Worm (Caenorhabditis elegans): ENCODE results near the gene srb-17.

The srb-17 gene

DNA sequence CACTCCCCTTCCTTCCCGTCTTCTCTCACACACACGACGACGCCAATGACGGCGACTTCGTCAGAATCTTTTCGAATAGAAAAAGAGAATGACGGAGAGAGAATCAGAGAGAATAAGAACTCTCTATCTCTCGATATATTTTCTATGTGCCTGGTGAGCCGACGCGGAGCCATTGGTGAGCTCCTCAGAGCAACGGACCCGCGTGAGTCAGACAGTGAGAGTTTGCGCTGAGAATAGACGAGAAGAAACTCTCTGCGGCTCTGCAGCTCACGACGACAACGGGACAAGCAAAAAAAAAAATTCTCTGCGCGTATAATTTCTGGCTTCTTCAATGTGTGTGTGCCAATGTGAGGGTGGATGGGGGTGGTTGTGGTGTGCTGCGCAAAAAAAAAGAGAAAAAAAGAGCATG lies 42.9 kb upstream of the srb-17 start (continued):
- no peak for TF ChIP-seq ces-1 (GFP tag; optimal IDR thresholded peaks at IDR 0.05)
- TF ChIP-seq lin-15B (tag; optimal IDR thresholded peaks at IDR 0.05) = no peak
- TF ChIP-seq madf-5 (GFP tag; IDR thresholded peaks at IDR 0.05) = no peak
- TF ChIP-seq lin-1 (GFP tag; IDR thresholded peaks at IDR 0.05) = no peak
- TF ChIP-seq lim-7 (GFP tag; IDR thresholded peaks at IDR 0.05) = no peak
- no peak for TF ChIP-seq skn-1 (tag; optimal IDR thresholded peaks at IDR 0.05)
- TF ChIP-seq zip-11 (GFP tag; IDR thresholded peaks at IDR 0.05) = no peak
- no peak for TF ChIP-seq zag-1 (tag; optimal IDR thresholded peaks at IDR 0.05)
- TF ChIP-seq jun-1 (tag; optimal IDR thresholded peaks at IDR 0.05) = no peak
- TF ChIP-seq aha-1 (tag) = no peak
- TF ChIP-seq hif-1 (tag; optimal IDR thresholded peaks at IDR 0.05) = peak in 1 of 2 experiments; percentile 48
- TF ChIP-seq Y5F2A.4 (GFP tag; optimal IDR thresholded peaks at IDR 0.05) = no peak
- peak; percentile 41 for TF ChIP-seq F37D6.2 (tag; optimal IDR thresholded peaks at IDR 0.05)
- peak in 1 of 2 experiments; percentile 54 for TF ChIP-seq mdl-1 (tag; optimal IDR thresholded peaks at IDR 0.05)
- TF ChIP-seq set-16 (GFP tag; IDR thresholded peaks at IDR 0.05) = peak; percentile 69
- no peak for TF ChIP-seq nhr-76 (tag; optimal IDR thresholded peaks at IDR 0.05)
- TF ChIP-seq duxl-1 (tag; optimal IDR thresholded peaks at IDR 0.05; ENCODE audit: poor library complexity) = no peak
- peak; percentile 2 for TF ChIP-seq nhr-77 (tag; optimal IDR thresholded peaks at IDR 0.05)
- TF ChIP-seq nhr-28 (tag; optimal IDR thresholded peaks at IDR 0.05) = no peak
- no peak for TF ChIP-seq nhr-237 (tag; optimal IDR thresholded peaks at IDR 0.05)
- no peak for TF ChIP-seq attf-4 (tag; optimal IDR thresholded peaks at IDR 0.05)
- no peak for TF ChIP-seq ceh-20 (GFP tag; IDR thresholded peaks at IDR 0.05)
- TF ChIP-seq dmd-6 (GFP tag; IDR thresholded peaks at IDR 0.05) = peak; percentile 29; the same call in 1 of the 2 replicates
- no peak for TF ChIP-seq nhr-102 (tag; optimal IDR thresholded peaks at IDR 0.05)

DNA sequence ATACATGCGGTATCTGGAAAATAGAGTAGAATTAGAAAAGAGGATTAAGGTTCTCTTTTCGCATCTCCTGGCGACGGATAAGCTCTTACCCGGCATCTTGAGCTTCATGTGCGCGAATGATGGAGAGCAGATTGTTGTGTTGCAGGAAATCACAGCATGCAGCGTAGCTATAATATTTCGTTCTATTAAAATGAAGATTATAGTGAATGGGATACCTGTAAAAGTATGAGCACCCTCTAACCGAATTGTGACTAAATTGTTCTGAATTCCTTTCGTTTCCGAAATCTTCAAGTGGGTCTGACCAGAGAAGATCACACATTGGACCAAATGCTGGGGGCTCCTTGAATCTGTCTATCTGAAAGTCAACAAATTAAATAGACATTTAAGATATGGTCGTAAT lies 41.4 kb upstream of the srb-17 start:
- TF ChIP-seq jun-1 (tag; optimal IDR thresholded peaks at IDR 0.05) (no peak), mdt-29 (GFP tag; IDR thresholded peaks at IDR 0.05) (no peak), hif-1 (tag; optimal IDR thresholded peaks at IDR 0.05) (no peak), aha-1 (tag) (peak; percentile 58)

- no peak for TF ChIP-seq spr-3 (GFP tag; optimal IDR thresholded peaks at IDR 0.05)
- no peak for TF ChIP-seq jun-1 (tag; optimal IDR thresholded peaks at IDR 0.05)
- no peak for TF ChIP-seq lin-38 (GFP tag; IDR thresholded peaks at IDR 0.05)
- no peak for TF ChIP-seq zfp-3 (GFP tag; conservative IDR thresholded peaks at IDR 0.05)
- TF ChIP-seq duxl-1 (tag; optimal IDR thresholded peaks at IDR 0.05; ENCODE audit: poor library complexity) = no peak
- no peak for TF ChIP-seq fkh-10 (GFP tag; optimal IDR thresholded peaks at IDR 0.05)
- no peak for TF ChIP-seq set-16 (GFP tag; IDR thresholded peaks at IDR 0.05)
Observed at ce11 chrIV:10489409-10489808, 32.4 kb upstream of the srb-17 start.

DNA sequence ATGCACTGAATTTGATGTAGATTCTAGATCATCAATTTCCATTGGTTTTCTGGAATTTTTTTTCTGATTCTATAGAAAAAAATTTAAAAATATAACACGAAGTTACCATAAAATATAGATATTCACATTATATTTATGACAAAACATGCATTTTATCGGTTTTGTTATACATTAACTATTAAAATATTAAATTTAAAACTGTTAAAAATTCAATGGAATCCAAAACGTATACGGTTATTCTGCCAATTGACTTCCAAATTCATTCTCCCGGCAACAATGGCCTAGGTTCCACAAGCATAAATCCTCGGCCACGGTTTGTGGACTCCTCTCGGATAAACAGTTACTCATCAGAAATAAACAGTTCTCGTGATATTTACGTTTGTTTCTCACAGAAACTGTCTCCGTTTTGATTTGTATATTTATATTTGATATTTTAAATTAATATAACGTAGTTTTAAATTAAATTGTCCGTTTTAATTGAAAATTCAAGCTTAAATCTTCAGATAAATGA lies 26.6 kb upstream of the srb-17 start, which contains the start of the genes F01D4.5 and ced-5:
Gene F01D4.5 (minus strand): TSS at position 51 of the 511 bp plus-strand sequence.
Gene ced-5 (plus strand): TSS at position 504 of the 511 bp plus-strand sequence.
- TF ChIP-seq sdz-12 (GFP tag; optimal IDR thresholded peaks at IDR 0.05) = no peak
- no peak for TF ChIP-seq ceh-62 (tag; optimal IDR thresholded peaks at IDR 0.05)
- peak; percentile 62 for TF ChIP-seq lin-38 (GFP tag; IDR thresholded peaks at IDR 0.05)
- TF ChIP-seq snpc-4 (tag; optimal IDR thresholded peaks at IDR 0.05) = no peak
- TF ChIP-seq rbr-2 (tag; optimal IDR thresholded peaks at IDR 0.05) = peak; percentile 55
- peak; percentile 90 for TF ChIP-seq duxl-1 (tag; optimal IDR thresholded peaks at IDR 0.05; ENCODE audit: poor library complexity)
- peak; percentile 89 for TF ChIP-seq dve-1 (tag; optimal IDR thresholded peaks at IDR 0.05; ENCODE audit: insufficient read depth)
- TF ChIP-seq zag-1 (tag; optimal IDR thresholded peaks at IDR 0.05) = no peak
- no peak for TF ChIP-seq spr-3 (GFP tag; optimal IDR thresholded peaks at IDR 0.05)
- TF ChIP-seq Y48G9A.11 (GFP tag; IDR thresholded peaks at IDR 0.05) = 0 out of 2 replicates have a peak, but pooled peaks have one; percentile 40
- TF ChIP-seq daf-8 (GFP tag; IDR thresholded peaks at IDR 0.05) = no peak
- no peak for TF ChIP-seq vab-7 (GFP tag; IDR thresholded peaks at IDR 0.05)
- no peak for TF ChIP-seq zfp-2 (tag; optimal IDR thresholded peaks at IDR 0.05)
- TF ChIP-seq mxl-2 (GFP tag; conservative IDR thresholded peaks at IDR 0.05) = no peak
- TF ChIP-seq jun-1 (tag; optimal IDR thresholded peaks at IDR 0.05) = no peak
- no peak for TF ChIP-seq zfp-3 (GFP tag; conservative IDR thresholded peaks at IDR 0.05)
- peak; percentile 35 for TF ChIP-seq spr-1 (tag; optimal IDR thresholded peaks at IDR 0.05)
- no peak for TF ChIP-seq unc-62 (GFP tag; optimal IDR thresholded peaks at IDR 0.05 in 1 of 2)
- TF ChIP-seq unc-62 (tag; optimal IDR thresholded peaks at IDR 0.05) = no peak
- no peak for TF ChIP-seq nhr-42 (GFP tag; IDR thresholded peaks at IDR 0.05)
- no peak for TF ChIP-seq ztf-11 (tag; optimal IDR thresholded peaks at IDR 0.05)
- TF ChIP-seq dmd-8 (GFP tag; IDR thresholded peaks at IDR 0.05) = no peak
- peak; percentile 87 for TF ChIP-seq unc-130 (GFP tag; optimal IDR thresholded peaks at IDR 0.05)
- peak in 1 of 2 experiments; percentile 89 for TF ChIP-seq lsy-2 (tag; optimal IDR thresholded peaks at IDR 0.05)
